Fruit fly (Drosophila melanogaster): Measurements from ENCODE around the gene Elp3.
A peak's percentile ranks its signal among the peaks of the same experiment; 100 is the strongest.

Elp3 gene

dm6 chr2L:4417982-4418381 is 26.6 kb upstream of the Elp3 start:
- TF ChIP-seq kay (GFP tag; ENCODE audit: borderline replicate concordance) (peak; percentile 9), tj (GFP tag; optimal IDR thresholded peaks at IDR 0.05) (no peak)

- TF ChIP-seq Clk (GFP tag; optimal IDR thresholded peaks at IDR 0.05): no peak
- TF ChIP-seq kay (GFP tag; ENCODE audit: borderline replicate concordance): no peak
- TF ChIP-seq Mnt (GFP tag; optimal IDR thresholded peaks at IDR 0.05): no peak
- no peak for TF ChIP-seq cnc (optimal IDR thresholded peaks at IDR 0.05)
- TF ChIP-seq toe (GFP tag; optimal IDR thresholded peaks at IDR 0.05): no peak
- TF ChIP-seq CG33017 (tag; optimal IDR thresholded peaks at IDR 0.05): no peak
- no peak for TF ChIP-seq bab1 (GFP tag; optimal IDR thresholded peaks at IDR 0.05)
- no peak for TF ChIP-seq ovo (GFP tag; optimal IDR thresholded peaks at IDR 0.05)
- no peak for TF ChIP-seq CG12768 (GFP tag; optimal IDR thresholded peaks at IDR 0.05)
- no peak for TF ChIP-seq CG7045 (GFP tag; optimal IDR thresholded peaks at IDR 0.05)
Observed at dm6 chr2L:4418819-4419218, 25.7 kb upstream of the Elp3 start.

- TF ChIP-seq Mnt (GFP tag; optimal IDR thresholded peaks at IDR 0.05) (no peak), CG1620 (GFP tag; optimal IDR thresholded peaks at IDR 0.05) (no peak), tj (GFP tag; optimal IDR thresholded peaks at IDR 0.05) (no peak), CG7045 (GFP tag; optimal IDR thresholded peaks at IDR 0.05) (no peak), CG33017 (tag; optimal IDR thresholded peaks at IDR 0.05) (no peak), CG7101 (tag; optimal IDR thresholded peaks at IDR 0.05) (no peak), Hr96 (GFP tag; optimal IDR thresholded peaks at IDR 0.05) (no peak), cic (GFP tag; optimal IDR thresholded peaks at IDR 0.05) (no peak), toe (GFP tag; optimal IDR thresholded peaks at IDR 0.05) (no peak), CG11617 (GFP tag; optimal IDR thresholded peaks at IDR 0.05) (no peak), cnc (optimal IDR thresholded peaks at IDR 0.05) (no peak), CG14711 (tag; optimal IDR thresholded peaks at IDR 0.05) (no peak), Clk (GFP tag; optimal IDR thresholded peaks at IDR 0.05) (no peak), ovo (GFP tag; optimal IDR thresholded peaks at IDR 0.05) (no peak)
Observed at dm6 chr2L:4422154-4422553, 22.4 kb upstream of the Elp3 start.

dm6 chr2L:4433608-4434007 is 10.9 kb upstream of the Elp3 start, which contains the start of the genes CG34177 and CG34178:
CG34177 (plus strand) TSS chr2L:4433908.
CG34178 (plus strand) TSS chr2L:4433908.
- TF ChIP-seq Hr96 (GFP tag; optimal IDR thresholded peaks at IDR 0.05) (no peak), CG1620 (GFP tag; optimal IDR thresholded peaks at IDR 0.05) (no peak), Crg-1 (GFP tag; optimal IDR thresholded peaks at IDR 0.05) (no peak), pad (GFP tag; optimal IDR thresholded peaks at IDR 0.05) (no peak), cic (GFP tag; optimal IDR thresholded peaks at IDR 0.05) (no peak)

dm6 chr2L:4437487-4437886 is 7.0 kb upstream of the Elp3 start, which contains the start of gene CG43056:
CG43056 (plus strand) TSS chr2L:4437787.
- no peak for TF ChIP-seq pad (GFP tag; optimal IDR thresholded peaks at IDR 0.05)
- no peak for TF ChIP-seq CG1620 (GFP tag; optimal IDR thresholded peaks at IDR 0.05)
- TF ChIP-seq kay (GFP tag; ENCODE audit: borderline replicate concordance): no peak
- no peak for TF ChIP-seq CG7045 (GFP tag; optimal IDR thresholded peaks at IDR 0.05)
- no peak for TF ChIP-seq tj (GFP tag; optimal IDR thresholded peaks at IDR 0.05)
- TF ChIP-seq Hr96 (GFP tag; optimal IDR thresholded peaks at IDR 0.05): no peak
- no peak for TF ChIP-seq CG11617 (GFP tag; optimal IDR thresholded peaks at IDR 0.05)
- no peak for TF ChIP-seq Mnt (GFP tag; optimal IDR thresholded peaks at IDR 0.05)
- TF ChIP-seq Clk (GFP tag; optimal IDR thresholded peaks at IDR 0.05): no peak

- no peak for TF ChIP-seq Mnt (GFP tag; optimal IDR thresholded peaks at IDR 0.05)
- no peak for TF ChIP-seq Crg-1 (GFP tag; optimal IDR thresholded peaks at IDR 0.05)
- TF ChIP-seq Hr96 (GFP tag; optimal IDR thresholded peaks at IDR 0.05): no peak
- TF ChIP-seq CG11617 (GFP tag; optimal IDR thresholded peaks at IDR 0.05): peak; percentile 25
- peak; percentile 5 for TF ChIP-seq CG33017 (tag; optimal IDR thresholded peaks at IDR 0.05)
- TF ChIP-seq CG7045 (GFP tag; optimal IDR thresholded peaks at IDR 0.05): peak; percentile 29
- no peak for TF ChIP-seq CG14711 (tag; optimal IDR thresholded peaks at IDR 0.05)
- no peak for TF ChIP-seq cic (GFP tag; optimal IDR thresholded peaks at IDR 0.05)
- no peak for TF ChIP-seq cnc (optimal IDR thresholded peaks at IDR 0.05)
Observed at dm6 chr2L:4440881-4441737, 3.4 kb upstream of the Elp3 start, which contains the start of gene CG15431. CG15431 (minus strand) TSS chr2L:4441282.

dm6 chr2L:4442010-4442587 is 2.4 kb upstream of the Elp3 start, which contains the start of the genes Sfp24F and CG15432:
Sfp24F (minus strand) TSS chr2L:4442060.
CG15432 (plus strand) TSS chr2L:4442320.
- TF ChIP-seq bab1 (GFP tag; optimal IDR thresholded peaks at IDR 0.05) (peak; percentile 9), cnc (optimal IDR thresholded peaks at IDR 0.05) (no peak)
